Worm (Caenorhabditis elegans): ENCODE results near the gene R05A10.1.

Gene R05A10.1

DNA sequence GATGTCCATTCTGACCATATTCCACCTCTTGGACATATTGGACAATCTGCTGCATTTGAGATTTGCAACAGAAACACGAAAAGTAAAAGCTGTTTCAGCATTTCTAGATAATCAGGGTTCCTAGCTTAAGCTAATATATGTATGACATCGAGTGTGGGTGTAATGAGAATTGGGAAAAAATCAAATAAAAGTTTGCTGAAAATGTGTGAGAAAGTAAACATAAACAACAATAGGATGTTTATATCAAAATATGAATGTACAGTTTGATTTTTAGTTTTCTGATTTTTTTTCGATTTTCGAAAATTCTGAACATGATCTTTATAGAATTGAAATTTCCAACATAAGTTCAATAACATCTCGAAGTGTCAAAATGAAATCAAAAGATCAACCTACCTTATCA lies 48.6 kb downstream of the R05A10.1 start, which contains the start of gene F02H6.6:
Gene F02H6.6, minus strand, starts transcription at position 101 of the 400 bp plus-strand sequence.
- TF ChIP-seq ceh-24 (tag; optimal IDR thresholded peaks at IDR 0.05) (no peak), pha-4 (tag; optimal IDR thresholded peaks at IDR 0.05) (no peak), T23F11.4 (GFP tag; optimal IDR thresholded peaks at IDR 0.05) (no peak), eyg-1 (tag; optimal IDR thresholded peaks at IDR 0.05) (no peak), mec-3 (tag; optimal IDR thresholded peaks at IDR 0.05; ENCODE audit: borderline replicate concordance) (no peak), ceh-45 (GFP tag; IDR thresholded peaks at IDR 0.05) (no peak), nhr-11 (tag; optimal IDR thresholded peaks at IDR 0.05) (no peak), dmd-4 (tag; optimal IDR thresholded peaks at IDR 0.05; ENCODE audit: borderline replicate concordance) (no peak), ztf-16 (tag; optimal IDR thresholded peaks at IDR 0.05) (no peak), ceh-18 (tag; optimal IDR thresholded peaks at IDR 0.05) (no peak), rnt-1 (tag; optimal IDR thresholded peaks at IDR 0.05) (no peak)

DNA sequence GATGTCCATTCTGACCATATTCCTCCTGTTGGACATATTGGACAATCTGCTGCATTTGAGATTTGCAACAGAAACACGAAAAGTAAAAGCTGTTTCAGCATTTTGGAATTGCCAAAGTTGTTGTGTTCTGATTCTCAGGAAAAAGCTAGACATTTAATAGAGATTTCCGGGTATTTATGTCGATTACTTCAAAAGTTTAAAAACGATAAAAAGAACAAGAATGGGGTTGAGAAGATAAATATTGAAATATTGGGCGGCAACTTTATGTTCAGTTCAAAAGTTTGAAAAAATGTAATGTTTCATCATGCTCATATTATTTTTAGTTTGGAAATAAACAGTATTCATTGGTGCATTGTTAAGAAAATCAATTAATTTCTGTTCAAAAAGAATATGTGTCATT lies 56.8 kb downstream of the R05A10.1 start, which contains the start of gene Y64G10A.1:
Gene Y64G10A.1, minus strand, starts transcription at position 101 of the 400 bp plus-strand sequence.
- no peak for TF ChIP-seq K09A11.1 (tag; optimal IDR thresholded peaks at IDR 0.05; ENCODE audit: insufficient read depth)
- no peak for TF ChIP-seq pqm-1 (tag; optimal IDR thresholded peaks at IDR 0.05)
- no peak for TF ChIP-seq tbx-7 (tag; optimal IDR thresholded peaks at IDR 0.05)
- TF ChIP-seq pag-3 (tag; optimal IDR thresholded peaks at IDR 0.05; ENCODE audit: borderline replicate concordance): no peak
- no peak for TF ChIP-seq hlh-8 (tag; optimal IDR thresholded peaks at IDR 0.05)
